Worm (Caenorhabditis elegans) whole organism, early embryonic: ENCODE data around the gene T24A6.20.

Experiments used
- ama-1 ChIP-seq: fragments of 150-350 bp; optimal IDR thresholded peaks from 2 replicates; lab custom pipeline; 2014
- hmbx-1 ChIP-seq: sonication (generic microtip); optimal IDR thresholded peaks from 2 replicates; lab custom pipeline; 2016; ENCODE audit warnings: mild to moderate bottlenecking, missing genetic modification characterization, missing compliant biosample characterization
- pes-1 ChIP-seq: fragments of 200-800 bp; sonication (Bioruptor generic); IDR thresholded peaks from 2 replicates; pipeline ENCODE4 v1.3.6; 2022; ENCODE audit warnings: missing genetic modification reagents, missing genetic modification characterization, missing compliant biosample characterization
- tbx-11 ChIP-seq: fragments of 200-800 bp; sonication (Bioruptor generic); IDR thresholded peaks from 2 replicates; pipeline ENCODE4 v1.3.6; 2022; ENCODE audit warnings: missing genetic modification characterization, missing compliant biosample characterization

DNA sequence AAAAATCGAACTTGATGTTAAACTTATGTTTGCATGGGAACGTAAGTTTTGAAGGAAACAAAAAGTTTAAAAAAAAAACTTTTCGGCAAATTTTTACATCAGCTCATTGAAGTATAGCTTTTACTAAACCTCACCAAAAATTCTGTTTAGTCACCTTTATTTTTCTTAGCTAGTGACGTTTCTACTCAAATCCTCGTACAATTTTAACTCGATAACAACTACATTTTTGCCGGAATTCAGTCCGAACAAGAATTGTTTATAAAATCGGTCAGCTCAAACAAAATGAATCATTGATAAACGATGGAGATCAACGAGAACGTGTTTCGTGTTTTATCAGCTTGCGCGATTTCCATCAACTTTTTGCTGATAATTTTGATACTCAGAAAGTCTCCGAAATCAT, 26.1 kb upstream of the T24A6.20 start, which contains the start of gene str-260:
- TF ChIP-seq tbx-11, result no peak
- TF ChIP-seq ama-1 (lab: Kevin White, UChicago), result no peak
- TF ChIP-seq pes-1 (GFP tag; lab: Robert Waterston, UW), result no peak
- no peak for TF ChIP-seq hmbx-1 (tag; lab: Kevin White, UChicago)
